Worm (Caenorhabditis elegans) whole organism, L1 larva: Measurements from ENCODE around the gene xbp-1.
A peak's percentile ranks its signal among the peaks of the same experiment; 100 is the strongest.

Experiments
- C04F5.9 ChIP-seq: sonication (generic microtip); optimal IDR thresholded peaks from 2 replicates; lab custom pipeline; 2016; ENCODE audit warnings: missing genetic modification characterization, missing compliant biosample characterization
- C16A3.4 ChIP-seq: fragments of 150-350 bp; optimal IDR thresholded peaks from 2 replicates; lab custom pipeline; 2014; ENCODE audit warnings: missing biosample characterization, missing genetic modification characterization
- C34B4.2 ChIP-seq: sonication (generic microtip); optimal IDR thresholded peaks from 2 replicates; lab custom pipeline; 2017; ENCODE audit warnings: mild to moderate bottlenecking, missing genetic modification characterization, missing compliant biosample characterization
- Y116A8C.19 ChIP-seq: sonication (generic microtip); optimal IDR thresholded peaks from 2 replicates; lab custom pipeline; 2016; ENCODE audit warnings: missing compliant biosample characterization, missing genetic modification characterization, borderline replicate concordance
- aha-1 ChIP-seq: fragments of 150-350 bp; optimal IDR thresholded peaks from 2 replicates; lab custom pipeline; 2014; ENCODE audit warnings: missing biosample characterization, missing genetic modification characterization
- aly-2 ChIP-seq: fragments of 150-350 bp; optimal IDR thresholded peaks from 2 replicates; lab custom pipeline; 2014; ENCODE audit warnings: missing biosample characterization, missing genetic modification characterization
- ama-1 ChIP-seq: fragments of 150-350 bp; optimal IDR thresholded peaks from 2 replicates; lab custom pipeline; 2014
- ceh-63 ChIP-seq: fragments of 200-800 bp; sonication (Bioruptor generic); optimal IDR thresholded peaks from 2 replicates; lab custom pipeline; 2018; ENCODE audit warnings: mild to moderate bottlenecking, missing genetic modification characterization, missing compliant biosample characterization
- ceh-8 ChIP-seq: fragments of 200-800 bp; sonication (Bioruptor generic); optimal IDR thresholded peaks from 2 replicates; lab custom pipeline; 2018; ENCODE audit warnings: mild to moderate bottlenecking, missing genetic modification characterization, moderate library complexity, missing compliant biosample characterization
- ceh-90 ChIP-seq: sonication (generic microtip); optimal IDR thresholded peaks from 2 replicates; lab custom pipeline; 2016; ENCODE audit warnings: missing genetic modification characterization, missing compliant biosample characterization
- dpl-1 ChIP-seq, 3 experiments: fragments of 150-350 bp in 2 of 3; sonication (generic microtip) in 1 of 3; optimal IDR thresholded peaks; 2 replicates each; lab custom pipeline; 2014 to 2017; ENCODE audit warnings: missing biosample characterization in 3 of 3, missing genetic modification characterization in 3 of 3, missing genetic modification reagents in 3 of 3
- dsc-1 ChIP-seq: sonication (generic microtip); optimal IDR thresholded peaks from 2 replicates; lab custom pipeline; 2016; ENCODE audit warnings: mild to moderate bottlenecking, missing genetic modification characterization, missing compliant biosample characterization
- efl-1 ChIP-seq, 4 experiments: fragments of 150-350 bp; optimal IDR thresholded peaks in 3 of 4; peaks in 1 of 4; 1 replicate in 1 of 4; 2 replicates in 3 of 4; lab custom pipeline; 2014; ENCODE audit warnings: missing biosample characterization in 2 of 4, missing genetic modification characterization in 2 of 4, missing genetic modification reagents in 2 of 4
- egl-13 ChIP-seq: sonication (generic microtip); optimal IDR thresholded peaks from 2 replicates; lab custom pipeline; 2016; ENCODE audit warnings: missing genotype, missing genetic modification reagents, missing genetic modification characterization, missing compliant biosample characterization
- ets-5 ChIP-seq: fragments of 200-800 bp; sonication (Bioruptor generic); IDR thresholded peaks from 2 replicates; pipeline ENCODE4 v1.3.6; 2022; ENCODE audit warnings: missing genetic modification characterization, missing compliant biosample characterization
- fos-1 ChIP-seq: fragments of 150-350 bp; optimal IDR thresholded peaks from 2 replicates; lab custom pipeline; 2014; ENCODE audit warnings: missing biosample characterization, missing genetic modification characterization
- grh-1 ChIP-seq: fragments of 200-800 bp; sonication (Bioruptor generic); IDR thresholded peaks from 2 replicates; pipeline ENCODE4 v1.3.6; 2022; ENCODE audit warnings: missing genetic modification reagents, missing genetic modification characterization, missing compliant biosample characterization
- hpl-2 ChIP-seq: fragments of 150-350 bp; optimal IDR thresholded peaks from 2 replicates; lab custom pipeline; 2014; ENCODE audit warnings: missing biosample characterization, missing genetic modification reagents, missing genetic modification characterization
- isw-1 ChIP-seq: fragments of 200-800 bp; sonication (Bioruptor generic); IDR thresholded peaks from 2 replicates; pipeline ENCODE4 v1.3.6; 2022; ENCODE audit warnings: missing genetic modification characterization, missing compliant biosample characterization
- lin-13 ChIP-seq: fragments of 150-350 bp; optimal IDR thresholded peaks from 2 replicates; lab custom pipeline; 2014; ENCODE audit warnings: missing biosample characterization, missing genetic modification reagents, missing genetic modification characterization
- lin-15B ChIP-seq: fragments of 150-350 bp; sonication (generic microtip); optimal IDR thresholded peaks from 3 replicates; lab custom pipeline; 2014; ENCODE audit warnings: missing biosample characterization, missing genetic modification characterization
- lin-39 ChIP-seq: fragments of 150-350 bp; optimal IDR thresholded peaks from 2 replicates; lab custom pipeline; 2014; ENCODE audit warnings: missing biosample characterization, missing genetic modification reagents, missing genetic modification characterization
- lsy-2 ChIP-seq, 2 experiments: fragments of 150-350 bp; optimal IDR thresholded peaks; 2 replicates each; lab custom pipeline; 2014; ENCODE audit warnings: missing biosample characterization in 2 of 2, missing genetic modification characterization in 2 of 2
- mep-1 ChIP-seq: fragments of 150-350 bp; optimal IDR thresholded peaks from 2 replicates; lab custom pipeline; 2014; ENCODE audit warnings: missing biosample characterization, missing genetic modification characterization
- nhr-11 ChIP-seq: fragments of 150-350 bp; optimal IDR thresholded peaks from 2 replicates; lab custom pipeline; 2014; ENCODE audit warnings: missing biosample characterization, missing genetic modification characterization
- nhr-12 ChIP-seq: sonication (generic microtip); optimal IDR thresholded peaks from 2 replicates; lab custom pipeline; 2017; ENCODE audit warnings: missing biosample characterization, missing genetic modification characterization
- nhr-20 ChIP-seq: sonication (generic microtip); optimal IDR thresholded peaks from 2 replicates; lab custom pipeline; 2016; ENCODE audit warnings: mild to moderate bottlenecking, missing genetic modification characterization, missing compliant biosample characterization
- nhr-76 ChIP-seq: sonication (generic microtip); optimal IDR thresholded peaks from 2 replicates; lab custom pipeline; 2017; ENCODE audit warnings: missing biosample characterization, missing genetic modification characterization
- nhr-77 ChIP-seq: fragments of 150-350 bp; optimal IDR thresholded peaks from 2 replicates; lab custom pipeline; 2014; ENCODE audit warnings: missing biosample characterization, missing genetic modification characterization
- nhr-84 ChIP-seq: sonication (generic microtip); optimal IDR thresholded peaks from 2 replicates; lab custom pipeline; 2017; ENCODE audit warnings: missing biosample characterization, missing genetic modification characterization
- nhr-85 ChIP-seq: sonication (generic microtip); peaks from one replicate; lab custom pipeline; 2016; ENCODE audit warnings: missing genetic modification characterization, inconsistent platforms, missing compliant biosample characterization
- pax-3 ChIP-seq: fragments of 200-800 bp; sonication (Bioruptor generic); optimal IDR thresholded peaks from 2 replicates; lab custom pipeline; 2018; ENCODE audit warnings: mild to moderate bottlenecking, missing genetic modification characterization, moderate library complexity, missing compliant biosample characterization
- skn-1 ChIP-seq: fragments of 150-350 bp; optimal IDR thresholded peaks from 2 replicates; lab custom pipeline; 2014; ENCODE audit warnings: missing biosample characterization, missing genetic modification characterization
- snpc-4 ChIP-seq: fragments of 150-350 bp; optimal IDR thresholded peaks from 2 replicates; lab custom pipeline; 2014; ENCODE audit warnings: missing biosample characterization, missing genetic modification characterization
- snu-23 ChIP-seq: sonication (generic microtip); optimal IDR thresholded peaks from 2 replicates; lab custom pipeline; 2016; ENCODE audit warnings: missing genetic modification characterization, missing compliant biosample characterization
- sox-4 ChIP-seq: sonication (generic microtip); optimal IDR thresholded peaks from 2 replicates; lab custom pipeline; 2016; ENCODE audit warnings: missing genetic modification characterization, missing compliant biosample characterization
- sup-37 ChIP-seq: fragments of 200-800 bp; sonication (Bioruptor generic); optimal IDR thresholded peaks from 2 replicates; lab custom pipeline; 2018; ENCODE audit warnings: mild to moderate bottlenecking, missing genetic modification characterization, missing compliant biosample characterization
- swsn-7 ChIP-seq: sonication (generic microtip); optimal IDR thresholded peaks from 2 replicates; lab custom pipeline; 2016; ENCODE audit warnings: missing genetic modification characterization, missing compliant biosample characterization
- unc-86 ChIP-seq: sonication (generic microtip); optimal IDR thresholded peaks from 2 replicates; lab custom pipeline; 2016; ENCODE audit warnings: missing genetic modification characterization, missing compliant biosample characterization
- unc-98 ChIP-seq: fragments of 200-800 bp; sonication (Bioruptor generic); IDR thresholded peaks from 2 replicates; pipeline ENCODE4 v1.3.6; 2022; ENCODE audit warnings: missing genetic modification characterization, missing compliant biosample characterization
- xbp-1 ChIP-seq: sonication (generic microtip); optimal IDR thresholded peaks from 2 replicates; lab custom pipeline; 2016; ENCODE audit warnings: missing genetic modification characterization, missing compliant biosample characterization
- zag-1 ChIP-seq: fragments of 150-350 bp; optimal IDR thresholded peaks from 2 replicates; lab custom pipeline; 2014; ENCODE audit warnings: missing biosample characterization, missing genetic modification characterization
- ztf-4 ChIP-seq: fragments of 150-350 bp; optimal IDR thresholded peaks from 2 replicates; lab custom pipeline; 2014; ENCODE audit warnings: missing biosample characterization, missing genetic modification characterization

Gene xbp-1

DNA sequence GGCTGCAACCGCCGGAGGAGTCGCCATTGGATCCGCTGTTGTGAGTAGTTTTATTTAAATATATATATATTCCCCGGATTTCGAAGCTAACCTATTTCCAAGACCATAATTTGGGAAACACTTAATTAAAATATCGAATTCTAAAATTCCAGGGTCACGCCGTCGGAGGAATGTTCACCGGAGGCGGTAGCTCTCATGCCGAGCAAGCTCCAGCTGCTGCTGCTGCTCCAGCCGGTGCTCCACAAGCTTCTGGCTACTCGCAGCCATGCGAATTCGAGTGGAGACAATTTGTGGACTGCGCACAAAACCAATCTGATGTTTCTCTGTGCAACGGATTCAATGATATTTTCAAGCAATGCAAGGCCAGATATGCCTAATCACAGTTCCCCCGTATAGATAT lies 41.3 kb upstream of the xbp-1 start:
- TF ChIP-seq unc-86 (no peak), pax-3 (tag; lab: Kevin White, UChicago) (no peak), lin-13 (GFP tag; lab: Kevin White, UChicago) (no peak), ceh-90 (no peak), skn-1 (no peak), nhr-12 (tag; lab: Kevin White, UChicago) (no peak), zag-1 (tag; lab: Kevin White, UChicago) (no peak), ceh-8 (GFP tag; lab: Kevin White, UChicago) (no peak), ceh-63 (GFP tag; lab: Kevin White, UChicago) (no peak), isw-1 (GFP tag; lab: Robert Waterston, UW) (no peak), nhr-11 (no peak), nhr-77 (tag; lab: Kevin White, UChicago) (no peak), lsy-2 (tag; optimal IDR thresholded peaks at IDR 0.05; lab: Kevin White, UChicago) (no peak), sup-37 (GFP tag; lab: Kevin White, UChicago) (no peak), aly-2 (tag; lab: Kevin White, UChicago) (no peak), nhr-84 (no peak), ztf-4 (no peak), unc-98 (GFP tag; lab: Robert Waterston, UW) (no peak)

DNA sequence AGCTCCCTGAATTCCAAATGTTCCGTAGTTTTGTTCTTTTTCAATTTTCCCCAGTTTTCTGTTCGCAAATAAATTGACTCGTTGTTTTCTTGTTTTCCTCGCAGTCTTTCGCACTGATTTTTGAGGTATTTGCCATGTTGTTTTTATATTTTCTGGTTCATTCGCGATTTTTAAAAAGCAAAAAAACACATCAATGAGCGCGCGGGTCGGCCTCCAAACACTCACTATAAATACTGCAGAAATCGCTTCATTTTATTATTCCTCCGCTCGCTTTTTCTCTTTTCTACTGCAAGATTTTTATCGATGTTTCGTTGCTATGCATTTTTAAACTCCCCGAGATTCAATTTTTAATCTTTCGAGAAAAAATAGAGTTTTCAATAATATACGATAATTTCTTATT lies 40.8 kb upstream of the xbp-1 start:
- TF ChIP-seq ama-1 (lab: Kevin White, UChicago) (peak; percentile 4), mep-1 (tag; lab: Kevin White, UChicago) (no peak), xbp-1 (tag; lab: Kevin White, UChicago) (no peak), efl-1 (optimal IDR thresholded peaks at IDR 0.05; lab: Kevin White, UChicago) (no peak), efl-1 (GFP tag; optimal IDR thresholded peaks at IDR 0.05 in 1 of 2; lab: Kevin White, UChicago) (peak in 1 of 2 experiments; percentile 62)

DNA sequence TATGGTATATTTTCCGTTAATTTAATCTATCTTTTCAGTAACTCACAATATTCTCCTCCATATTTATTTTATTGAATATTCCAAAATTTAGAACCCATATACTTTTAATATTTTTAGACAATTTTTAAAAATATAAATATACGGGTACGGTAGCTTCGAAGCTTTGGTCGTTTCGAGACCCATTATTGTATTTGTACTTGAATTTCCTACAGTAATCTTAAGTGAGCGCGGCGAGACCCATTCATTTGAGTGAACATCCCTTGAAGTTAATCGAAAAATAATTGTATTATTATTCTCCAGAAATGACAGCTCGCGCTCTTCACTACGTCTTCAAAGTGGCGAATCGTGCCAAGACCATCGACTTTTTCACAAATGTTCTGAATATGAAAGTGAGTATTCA lies 40.3 kb upstream of the xbp-1 start, which contains the start of gene glod-4:
TSS of gene glod-4 (plus strand) at position 301 of the 400 bp plus-strand sequence.
- no peak for TF ChIP-seq C34B4.2 (tag; lab: Kevin White, UChicago)
- TF ChIP-seq dpl-1 (GFP tag; optimal IDR thresholded peaks at IDR 0.05; lab: Kevin White, UChicago): no peak
- TF ChIP-seq C04F5.9 (tag; lab: Kevin White, UChicago): no peak
- no peak for TF ChIP-seq Y116A8C.19
- TF ChIP-seq unc-98 (GFP tag; lab: Robert Waterston, UW): no peak
- TF ChIP-seq snpc-4 (tag; lab: Kevin White, UChicago): no peak
- no peak for TF ChIP-seq lin-15B
- TF ChIP-seq grh-1: no peak
- TF ChIP-seq sup-37 (GFP tag; lab: Kevin White, UChicago): no peak
- no peak for TF ChIP-seq aha-1 (tag; lab: Kevin White, UChicago)
- no peak for TF ChIP-seq sox-4 (tag; lab: Kevin White, UChicago)
- TF ChIP-seq mep-1 (tag; lab: Kevin White, UChicago): no peak
- TF ChIP-seq, all 84 proteins: peak for 0

DNA sequence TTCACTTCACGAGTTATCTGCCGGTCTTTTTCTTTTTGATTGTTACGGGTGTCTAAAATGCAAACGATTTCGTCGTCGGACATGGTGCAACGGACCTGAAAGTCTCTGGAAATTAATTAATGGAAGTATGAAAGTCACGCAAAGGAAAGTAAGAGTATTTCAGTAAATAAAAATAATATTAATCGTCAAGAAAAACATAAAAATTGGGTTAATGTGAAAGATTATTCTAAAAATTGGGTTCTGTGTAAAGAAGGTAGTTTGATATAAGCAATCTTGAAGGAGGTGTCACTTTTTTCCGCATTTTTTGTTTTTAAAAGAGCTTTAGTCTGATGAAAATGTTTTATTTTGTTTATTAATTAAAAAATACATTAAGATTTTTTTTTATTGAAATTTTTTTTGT lies 36.3 kb upstream of the xbp-1 start, which contains the start of gene C16C10.9:
TSS of gene C16C10.9 (minus strand) at position 101 of the 400 bp plus-strand sequence.
- TF ChIP-seq hpl-2 (GFP tag; lab: Kevin White, UChicago) (no peak), ceh-8 (GFP tag; lab: Kevin White, UChicago) (no peak), snu-23 (GFP tag; lab: Kevin White, UChicago) (no peak), ets-5 (no peak), fos-1 (tag; lab: Kevin White, UChicago) (no peak), lin-39 (tag; lab: Kevin White, UChicago) (no peak), nhr-85 (no peak), egl-13 (no peak), snpc-4 (tag; lab: Kevin White, UChicago) (no peak), C34B4.2 (tag; lab: Kevin White, UChicago) (no peak), sup-37 (GFP tag; lab: Kevin White, UChicago) (no peak), swsn-7 (tag; lab: Kevin White, UChicago) (no peak), C16A3.4 (tag; lab: Kevin White, UChicago) (no peak), dsc-1 (tag; lab: Kevin White, UChicago) (no peak), nhr-76 (tag; lab: Kevin White, UChicago) (no peak), grh-1 (no peak), aly-2 (tag; lab: Kevin White, UChicago) (no peak), nhr-20 (tag; lab: Kevin White, UChicago) (no peak)
